Fruit fly (Drosophila melanogaster): Measurements from ENCODE around the gene Ilp2.

Gene Ilp2

DNA sequence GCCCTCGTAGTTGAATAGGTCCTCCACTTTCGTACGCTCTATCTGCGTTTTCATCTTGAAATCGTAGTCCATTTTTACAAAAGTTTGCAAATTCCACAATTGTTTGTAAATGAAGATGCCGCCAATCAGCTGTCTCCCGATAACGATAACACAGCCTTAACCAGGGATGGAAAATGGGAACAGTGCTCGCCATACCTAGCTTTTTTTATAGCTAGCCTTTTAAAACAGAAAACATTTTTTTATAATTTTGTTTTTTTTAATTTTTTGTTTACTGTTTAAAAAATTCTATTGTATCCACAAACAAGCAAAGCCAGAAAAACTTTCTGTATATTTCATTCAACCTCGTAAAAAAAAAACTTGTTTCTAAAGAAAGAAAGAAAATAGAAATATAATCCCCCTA lies 39.0 kb downstream of the Ilp2 start, which contains the start of gene Cdk8 (continued):
- TF ChIP-seq zfh1 (GFP tag; IDR thresholded peaks at IDR 0.05): no peak
- TF ChIP-seq ro (GFP tag; IDR thresholded peaks at IDR 0.05): no peak
- no peak for TF ChIP-seq ftz-f1 (GFP tag; optimal IDR thresholded peaks at IDR 0.05)
- TF ChIP-seq MTF-1 (GFP tag; optimal IDR thresholded peaks at IDR 0.05; ENCODE audit: borderline replicate concordance): no peak
- peak; percentile 8 for TF ChIP-seq vfl (GFP tag; optimal IDR thresholded peaks at IDR 0.05)
- no peak for TF ChIP-seq esg (GFP tag; conservative IDR thresholded peaks at IDR 0.05)
- no peak for TF ChIP-seq zen2 (GFP tag; IDR thresholded peaks at IDR 0.05; ENCODE audit: partially characterized antibody)
- no peak for TF ChIP-seq CG8281 (tag; optimal IDR thresholded peaks at IDR 0.05)
- TF ChIP-seq CG16813 (GFP tag; IDR thresholded peaks at IDR 0.05; ENCODE audit: partially characterized antibody): no peak
- TF ChIP-seq CG9215 (GFP tag; IDR thresholded peaks at IDR 0.05): no peak
- TF ChIP-seq CG9797 (GFP tag; optimal IDR thresholded peaks at IDR 0.05): no peak
- peak; percentile 43 for TF ChIP-seq CG10267 (tag; optimal IDR thresholded peaks at IDR 0.05)
- no peak for TF ChIP-seq bowl (GFP tag; IDR thresholded peaks at IDR 0.05)
- no peak for TF ChIP-seq Sox100B (GFP tag; optimal IDR thresholded peaks at IDR 0.05)
- no peak for TF ChIP-seq ham (GFP tag; IDR thresholded peaks at IDR 0.05)
- no peak for TF ChIP-seq B-H1 (GFP tag; IDR thresholded peaks at IDR 0.05)
- TF ChIP-seq Neu2 (GFP tag; optimal IDR thresholded peaks at IDR 0.05; ENCODE audit: borderline replicate concordance): no peak
- TF ChIP-seq sqz (GFP tag; optimal IDR thresholded peaks at IDR 0.05): no peak
- no peak for TF ChIP-seq pita (GFP tag; optimal IDR thresholded peaks at IDR 0.05)
- TF ChIP-seq cato (GFP tag; optimal IDR thresholded peaks at IDR 0.05; ENCODE audit: borderline replicate concordance): no peak
- TF ChIP-seq CG4854 (GFP tag; optimal IDR thresholded peaks at IDR 0.05): no peak
- TF ChIP-seq CG3838 (GFP tag; optimal IDR thresholded peaks at IDR 0.05): no peak
- no peak for TF ChIP-seq CG10462 (GFP tag; optimal IDR thresholded peaks at IDR 0.05)
- no peak for TF ChIP-seq Abd-B (GFP tag; optimal IDR thresholded peaks at IDR 0.05)
- peak; percentile 68 to 92 for TF ChIP-seq crp (GFP tag; optimal IDR thresholded peaks at IDR 0.05)
- no peak for TF ChIP-seq repo (GFP tag; optimal IDR thresholded peaks at IDR 0.05)
- peak; percentile 58 for TF ChIP-seq CG17829 (tag; optimal IDR thresholded peaks at IDR 0.05)
- TF ChIP-seq toy (GFP tag; IDR thresholded peaks at IDR 0.05): no peak
- TF ChIP-seq insv (GFP tag; optimal IDR thresholded peaks at IDR 0.05): no peak
- TF ChIP-seq Oli (tag; optimal IDR thresholded peaks at IDR 0.05): no peak
- TF ChIP-seq ERR (GFP tag; optimal IDR thresholded peaks at IDR 0.05): no peak
- no peak for TF ChIP-seq lov (optimal IDR thresholded peaks at IDR 0.05)
- TF ChIP-seq lov (GFP tag; IDR thresholded peaks at IDR 0.05): no peak
- TF ChIP-seq CG34224 (GFP tag; IDR thresholded peaks at IDR 0.05; ENCODE audit: partially characterized antibody): no peak
- TF ChIP-seq ranshi (GFP tag; IDR thresholded peaks at IDR 0.05): no peak
- peak; percentile 9 for TF ChIP-seq chn (GFP tag; optimal IDR thresholded peaks at IDR 0.05)
- peak; percentile 64 for TF ChIP-seq CG32532 (GFP tag; IDR thresholded peaks at IDR 0.05)
- TF ChIP-seq Tbp (GFP tag; optimal IDR thresholded peaks at IDR 0.05): no peak
- TF ChIP-seq shn (GFP tag; optimal IDR thresholded peaks at IDR 0.05): no peak
- TF ChIP-seq pnt (GFP tag; optimal IDR thresholded peaks at IDR 0.05): no peak
- TF ChIP-seq NC2β (GFP tag; optimal IDR thresholded peaks at IDR 0.05): no peak
- no peak for TF ChIP-seq Six4 (GFP tag; optimal IDR thresholded peaks at IDR 0.05)
- peak; percentile 3 for TF ChIP-seq ems (GFP tag; optimal IDR thresholded peaks at IDR 0.05)
- TF ChIP-seq CG9876 (GFP tag; optimal IDR thresholded peaks at IDR 0.05): no peak
- no peak for TF ChIP-seq CG10209 (GFP tag; optimal IDR thresholded peaks at IDR 0.05)
- peak; percentile 81 for TF ChIP-seq row (GFP tag; IDR thresholded peaks at IDR 0.05)
- TF ChIP-seq ac (GFP tag; optimal IDR thresholded peaks at IDR 0.05): no peak
- TF ChIP-seq h (optimal IDR thresholded peaks at IDR 0.05): no peak
- no peak for TF ChIP-seq Kr (GFP tag; optimal IDR thresholded peaks at IDR 0.05)
- TF ChIP-seq hbn (GFP tag; IDR thresholded peaks at IDR 0.05; ENCODE audit: partially characterized antibody): no peak
- TF ChIP-seq CG17802 (tag; optimal IDR thresholded peaks at IDR 0.05): no peak
- no peak for TF ChIP-seq CG14667 (GFP tag; IDR thresholded peaks at IDR 0.05)
- TF ChIP-seq tin (GFP tag; optimal IDR thresholded peaks at IDR 0.05): peak; percentile 21
